Worm (Caenorhabditis elegans) whole organism, early embryonic: ENCODE measurements around the gene dmd-3.

ENCODE experiments used
- B0310.2 ChIP-seq: sonication (generic microtip); optimal IDR thresholded peaks from 2 replicates; lab custom pipeline; 2016; ENCODE audit warnings: mild to moderate bottlenecking, missing genetic modification characterization, missing compliant biosample characterization
- tbx-37 ChIP-seq: fragments of 200-800 bp; sonication (Bioruptor generic); conservative IDR thresholded peaks from 2 replicates; pipeline ENCODE4 v1.3.6; 2022; ENCODE audit warnings: missing genetic modification reagents, missing genetic modification characterization, missing compliant biosample characterization
- tra-4 ChIP-seq: sonication (generic microtip); optimal IDR thresholded peaks from 2 replicates; lab custom pipeline; 2017; ENCODE audit warnings: missing genetic modification characterization, missing compliant biosample characterization

- TF ChIP-seq tbx-37 (GFP tag; lab: Robert Waterston, UW) (no peak), tra-4 (tag; lab: Kevin White, UChicago) (no peak), B0310.2 (tag; lab: Kevin White, UChicago) (no peak)
These were observed 18.9 kb downstream of the dmd-3 start for ce11 chrV:19636194-19636584.
